Worm (Caenorhabditis elegans) whole organism, L3 larva: ENCODE results near the gene F53F4.16.

Source experiments
- ama-1 ChIP-seq: fragments of 150-350 bp; optimal IDR thresholded peaks from 2 replicates; lab custom pipeline; 2018
- ceh-82 ChIP-seq: fragments of 150-350 bp; optimal IDR thresholded peaks from 2 replicates; lab custom pipeline; 2014; ENCODE audit warnings: missing biosample characterization, missing genetic modification characterization
- egl-27 ChIP-seq: sonication (generic microtip); optimal IDR thresholded peaks from 4 replicates; lab custom pipeline; 2017; ENCODE audit warnings: missing biosample characterization, missing genetic modification reagents, missing genetic modification characterization
- fos-1 ChIP-seq: fragments of 150-350 bp; optimal IDR thresholded peaks from 2 replicates; lab custom pipeline; 2014; ENCODE audit warnings: missing biosample characterization, missing genetic modification characterization
- mdl-1 ChIP-seq: fragments of 150-350 bp; optimal IDR thresholded peaks from 2 replicates; lab custom pipeline; 2014; ENCODE audit warnings: missing biosample characterization, missing genetic modification characterization
- nhr-77 ChIP-seq: fragments of 150-350 bp; optimal IDR thresholded peaks from 2 replicates; lab custom pipeline; 2014; ENCODE audit warnings: missing biosample characterization, missing genetic modification characterization
- pha-4 ChIP-seq: fragments of 150-350 bp; optimal IDR thresholded peaks from 2 replicates; lab custom pipeline; 2014; ENCODE audit warnings: missing biosample characterization, missing genetic modification reagents, missing genetic modification characterization
- tbx-2 ChIP-seq: sonication (generic microtip); optimal IDR thresholded peaks from 2 replicates; lab custom pipeline; 2016; ENCODE audit warnings: mild to moderate bottlenecking, missing genetic modification characterization, missing compliant biosample characterization
- unc-62 ChIP-seq: fragments of 150-350 bp; sonication (generic microtip); optimal IDR thresholded peaks from 4 replicates; lab custom pipeline; 2014; ENCODE audit warnings: missing biosample characterization, missing genetic modification reagents, missing genetic modification characterization

DNA sequence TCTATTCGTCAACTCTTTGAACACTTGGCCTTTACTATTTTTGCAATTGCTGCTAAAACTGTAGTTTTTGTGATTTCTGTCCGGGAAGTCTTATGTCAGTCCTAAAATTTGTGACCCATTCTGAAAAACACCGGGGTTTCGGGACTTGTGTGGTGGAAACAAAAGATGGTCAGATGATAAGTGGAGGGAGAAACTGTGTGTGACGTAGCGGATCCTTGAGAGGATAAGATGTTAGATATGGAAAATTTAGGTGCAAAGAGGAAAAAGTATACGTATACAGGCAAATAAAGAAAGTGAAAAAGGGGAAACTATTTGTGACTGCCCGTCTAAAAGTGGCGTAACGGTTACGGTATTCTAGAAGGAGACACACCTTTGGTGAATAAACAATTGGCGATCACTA is 14.8 kb upstream of the F53F4.16 start:
- no peak for TF ChIP-seq unc-62
- TF ChIP-seq mdl-1 (tag; lab: Kevin White, UChicago) = no peak
- no peak for TF ChIP-seq ceh-82 (tag; lab: Kevin White, UChicago)
- no peak for TF ChIP-seq pha-4 (tag; lab: Kevin White, UChicago)
- no peak for TF ChIP-seq nhr-77 (tag; lab: Kevin White, UChicago)
- TF ChIP-seq egl-27 (tag; lab: Kevin White, UChicago) = no peak
- no peak for TF ChIP-seq tbx-2 (tag; lab: Kevin White, UChicago)
- no peak for TF ChIP-seq ama-1 (lab: Kevin White, UChicago)
- no peak for TF ChIP-seq fos-1 (tag; lab: Kevin White, UChicago)
